Worm (Caenorhabditis elegans): ENCODE results near the gene acr-9.

DNA sequence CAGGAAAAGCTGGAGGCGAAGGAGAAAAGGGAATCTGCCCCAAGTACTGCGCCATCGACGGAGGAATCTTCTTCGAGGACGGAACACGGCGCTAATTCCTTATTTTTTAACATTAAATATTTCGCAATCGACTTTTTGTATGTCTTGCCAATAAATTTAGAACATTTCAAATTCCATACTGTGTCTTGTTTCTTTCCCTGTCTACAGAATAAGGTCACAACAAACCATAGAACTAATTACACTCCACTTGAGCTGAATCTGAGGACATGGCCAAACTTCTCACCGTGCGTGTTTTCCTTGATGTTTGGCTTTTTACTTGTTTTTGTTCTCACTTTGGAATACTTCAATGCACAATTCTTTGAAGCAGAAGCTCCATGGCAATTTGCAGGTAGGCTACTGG lies 54.3 kb downstream of the acr-9 start, which contains the start of gene F54B11.4:
- TF ChIP-seq B0310.2 (tag; optimal IDR thresholded peaks at IDR 0.05) (no peak), flt-1 (GFP tag; IDR thresholded peaks at IDR 0.05) (no peak), aly-1 (tag; optimal IDR thresholded peaks at IDR 0.05) (no peak), F13C5.2 (tag; optimal IDR thresholded peaks at IDR 0.05) (no peak)

Measured in whole organism, early embryonic.